Worm (Caenorhabditis elegans) whole organism, young adult: ENCODE results near the gene lgc-21.

Source experiments
- B0261.1 ChIP-seq: sonication (generic microtip); optimal IDR thresholded peaks from 2 replicates; lab custom pipeline; 2016; ENCODE audit warnings: mild to moderate bottlenecking, missing genetic modification characterization, moderate library complexity, missing compliant biosample characterization
- K11D2.4 ChIP-seq: fragments of 200-800 bp; sonication (Bioruptor generic); IDR thresholded peaks from 2 replicates; pipeline ENCODE4 v1.3.6; 2022; ENCODE audit warnings: missing genetic modification reagents, missing genetic modification characterization, missing compliant biosample characterization
- attf-5 ChIP-seq: fragments of 200-800 bp; sonication (Bioruptor generic); optimal IDR thresholded peaks from 2 replicates; lab custom pipeline; 2018; ENCODE audit warnings: mild to moderate bottlenecking, missing genetic modification characterization, missing compliant biosample characterization
- ccch-3 ChIP-seq: fragments of 200-800 bp; sonication (Bioruptor generic); optimal IDR thresholded peaks from 2 replicates; lab custom pipeline; 2018; ENCODE audit warnings: mild to moderate bottlenecking, missing genetic modification characterization, missing compliant biosample characterization
- ceh-91 ChIP-seq: fragments of 200-800 bp; sonication (Bioruptor generic); IDR thresholded peaks from 2 replicates; pipeline ENCODE4 v1.3.6; 2022; ENCODE audit warnings: missing genetic modification reagents, missing genetic modification characterization, missing compliant biosample characterization
- egl-18 ChIP-seq: fragments of 200-800 bp; sonication (Bioruptor generic); IDR thresholded peaks from 2 replicates; pipeline ENCODE4 v1.3.6; 2022; ENCODE audit warnings: missing genetic modification reagents, missing genetic modification characterization, missing compliant biosample characterization
- tlf-1 ChIP-seq: fragments of 200-800 bp; sonication (Bioruptor generic); optimal IDR thresholded peaks from 2 replicates; lab custom pipeline; 2018; ENCODE audit warnings: mild to moderate bottlenecking, missing genetic modification characterization, missing compliant biosample characterization
- unc-62 ChIP-seq: fragments of 150-350 bp; optimal IDR thresholded peaks from 2 replicates; lab custom pipeline; 2014; ENCODE audit warnings: missing biosample characterization, missing genetic modification reagents, missing genetic modification characterization

ce11 chrX:14015808-14016207 is 52.0 kb downstream of the lgc-21 start:
- TF ChIP-seq egl-18: 0 out of 2 replicates have a peak, but pooled peaks have one; percentile 56
- TF ChIP-seq attf-5: peak; percentile 68
- peak; percentile 75 for TF ChIP-seq K11D2.4
- no peak for TF ChIP-seq ceh-91
- TF ChIP-seq ccch-3 (GFP tag; lab: Kevin White, UChicago): no peak
- peak; percentile 56 for TF ChIP-seq tlf-1 (GFP tag; lab: Kevin White, UChicago)
- no peak for TF ChIP-seq unc-62 (GFP tag; lab: Kevin White, UChicago)
- peak; percentile 98 for TF ChIP-seq B0261.1 (tag; lab: Kevin White, UChicago)
